Worm (Caenorhabditis elegans): ENCODE measurements around the gene C25A8.5.

DNA sequence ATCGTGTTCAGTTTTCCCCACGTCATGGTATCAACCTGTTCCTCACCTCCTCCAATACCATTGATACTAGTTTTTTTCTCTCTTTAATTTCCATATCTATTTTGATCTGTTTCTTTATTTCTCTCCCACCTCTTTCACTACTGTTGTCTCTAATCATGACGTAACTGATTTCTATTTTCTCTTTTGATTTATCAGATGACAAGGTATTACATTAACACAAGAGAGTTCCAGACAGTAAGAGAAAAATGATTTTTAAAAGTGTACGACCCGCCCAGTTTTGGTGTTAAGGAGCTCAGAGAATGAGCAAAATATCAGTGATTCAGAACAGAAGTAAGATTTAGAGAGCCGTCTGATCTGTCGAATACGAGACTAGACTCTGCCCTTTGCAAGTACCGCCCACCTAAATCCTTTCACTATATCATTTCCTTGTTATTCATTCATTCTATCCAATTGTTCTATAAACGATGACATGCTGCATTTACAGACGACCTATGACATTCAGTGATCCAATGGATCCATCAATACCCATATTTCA is 50.4 kb downstream of the C25A8.5 start, which contains the start of gene nhr-105:
- TF ChIP-seq skn-1 (tag; optimal IDR thresholded peaks at IDR 0.05) (no peak), zag-1 (tag; optimal IDR thresholded peaks at IDR 0.05) (no peak), ztf-11 (tag; optimal IDR thresholded peaks at IDR 0.05) (no peak), unc-62 (GFP tag; optimal IDR thresholded peaks at IDR 0.05) (no peak), nhr-11 (tag; optimal IDR thresholded peaks at IDR 0.05) (no peak), ama-1 (optimal IDR thresholded peaks at IDR 0.05) (no peak), R02D3.7 (tag; optimal IDR thresholded peaks at IDR 0.05) (no peak), egl-27 (tag; optimal IDR thresholded peaks at IDR 0.05) (peak; percentile 65), ztf-4 (tag; optimal IDR thresholded peaks at IDR 0.05) (peak; percentile 71), unc-55 (GFP tag; optimal IDR thresholded peaks at IDR 0.05) (no peak), aly-2 (tag; optimal IDR thresholded peaks at IDR 0.05) (no peak), elt-3 (tag; optimal IDR thresholded peaks at IDR 0.05) (no peak), nhr-12 (tag; optimal IDR thresholded peaks at IDR 0.05) (no peak), nhr-77 (tag; optimal IDR thresholded peaks at IDR 0.05) (no peak)

Measured in whole organism, L2 larva.